Worm (Caenorhabditis elegans): ENCODE data around the gene C01B10.6.
A peak's percentile ranks its signal among the peaks of the same experiment; 100 is the strongest.
"Not testable (repeated sequence)": the region's sequence is repeated elsewhere in the genome, so short reads cannot be mapped to it uniquely, and the experiment has no call there.

C01B10.6 gene

DNA sequence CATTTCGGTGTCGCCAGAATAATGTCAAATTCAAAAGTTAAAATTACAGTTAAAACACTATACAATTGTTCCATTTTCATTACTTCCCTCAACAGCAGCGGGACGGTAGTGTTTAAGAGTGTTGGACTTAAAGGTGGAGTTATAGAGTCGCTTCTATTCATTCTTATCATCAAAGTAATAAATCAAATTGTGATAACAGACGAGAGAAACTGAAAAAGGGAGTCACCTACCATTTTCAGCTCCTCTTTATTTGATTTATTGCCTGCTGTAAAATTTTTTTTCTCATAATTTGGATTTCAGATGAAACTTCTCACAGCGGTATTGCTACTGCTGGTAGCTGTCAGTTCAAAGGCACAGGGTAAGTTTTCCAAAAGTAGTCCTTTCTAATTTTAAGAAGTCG, at the start of gene C01B10.6:
TSS of gene C01B10.6 (plus strand) at position 301 of the 400 bp plus-strand sequence.
- TF ChIP-seq nhr-237 (tag; optimal IDR thresholded peaks at IDR 0.05) (no peak), ceh-9 (tag; optimal IDR thresholded peaks at IDR 0.05) (no peak), elt-2 (tag; optimal IDR thresholded peaks at IDR 0.05) (peak; percentile 38), egl-5 (tag; optimal IDR thresholded peaks at IDR 0.05) (no peak), mdl-1 (tag; optimal IDR thresholded peaks at IDR 0.05) (no peak), mml-1 (tag; optimal IDR thresholded peaks at IDR 0.05) (no peak)

DNA sequence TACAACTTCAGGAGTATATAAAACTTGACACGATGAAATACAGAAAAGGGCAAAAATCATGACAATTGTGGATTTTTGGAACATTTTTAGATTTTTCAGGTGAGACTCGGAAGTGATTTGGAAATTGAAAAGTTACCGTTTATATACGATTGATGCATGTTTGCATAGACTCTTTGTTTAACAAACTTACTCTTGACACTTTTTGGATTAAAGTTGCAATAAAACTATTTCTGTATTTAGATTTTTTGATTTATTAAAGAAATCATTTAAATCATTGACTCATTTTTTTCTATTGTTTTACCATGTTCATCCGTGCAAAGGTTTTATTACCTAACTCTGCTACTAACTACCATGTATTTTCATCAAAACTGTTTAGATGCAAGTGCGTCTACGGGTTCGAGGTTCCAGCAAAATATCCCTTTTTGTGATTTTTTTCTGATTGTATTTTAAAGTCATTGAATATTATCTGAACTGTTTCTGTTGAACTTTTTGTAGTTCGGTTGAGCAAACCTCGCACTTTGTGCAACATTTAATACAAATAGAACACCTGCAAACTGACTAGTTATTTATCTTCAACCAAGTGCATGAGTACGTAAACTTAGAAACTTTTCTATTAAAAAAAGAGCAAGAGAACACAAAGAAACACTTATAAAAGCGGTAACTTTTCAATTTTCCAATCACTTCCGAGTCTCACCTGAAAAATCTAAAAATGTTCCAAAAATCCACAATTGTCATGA, 48.8 kb upstream of the C01B10.6 start, which contains the start of the genes nspb-1 and nspb-2:
TSS of gene nspb-1 (minus strand) at position 101 of the 737 bp plus-strand sequence.
TSS of gene nspb-2 (plus strand) at position 687 of the 737 bp plus-strand sequence.
- TF ChIP-seq eor-1, nhr-12, fos-1 (tag; optimal IDR thresholded peaks at IDR 0.05): not testable (repeated sequence)

DNA sequence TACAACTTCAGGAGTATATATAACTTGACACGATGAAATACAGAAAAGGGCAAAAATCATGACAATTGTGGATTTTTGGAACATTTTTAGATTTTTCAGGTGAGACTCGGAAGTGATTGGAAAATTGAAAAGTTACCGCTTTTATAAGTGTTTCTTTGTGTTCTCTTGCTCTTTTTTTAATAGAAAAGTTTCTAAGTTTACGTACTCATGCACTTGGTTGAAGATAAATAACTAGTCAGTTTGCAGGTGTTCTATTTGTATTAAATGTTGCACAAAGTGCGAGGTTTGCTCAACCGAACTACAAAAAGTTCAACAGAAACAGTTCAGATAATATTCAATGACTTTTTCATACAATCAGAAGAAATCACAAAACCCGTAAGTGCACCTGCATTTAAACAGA, 45.1 kb upstream of the C01B10.6 start, which contains the start of gene nspb-3:
TSS of gene nspb-3 (minus strand) at position 101 of the 400 bp plus-strand sequence.
- TF ChIP-seq nhr-67, nhr-237, egl-27 (tag; optimal IDR thresholded peaks at IDR 0.05): not testable (repeated sequence)

DNA sequence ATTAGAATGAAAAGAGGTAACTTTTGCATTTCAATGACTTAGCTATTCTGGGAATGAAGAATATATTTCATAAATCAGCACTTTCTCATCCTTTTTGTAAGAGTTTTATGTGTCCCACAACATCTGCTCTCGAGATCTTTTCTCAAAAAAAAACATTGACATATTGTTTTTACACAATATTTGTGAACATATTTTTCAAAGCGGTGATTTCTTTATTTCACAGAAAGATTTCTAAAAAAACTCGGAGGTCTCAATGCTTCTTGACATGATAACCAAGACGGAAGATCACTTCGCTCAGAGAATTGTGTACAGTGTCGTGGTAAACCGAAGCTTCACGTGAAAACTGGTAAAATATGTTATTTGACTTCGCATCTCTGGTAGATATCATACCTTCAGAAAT, 44.1 kb upstream of the C01B10.6 start, which contains the start of gene F38A5.22:
TSS of gene F38A5.22 (minus strand) at position 29 of the 400 bp plus-strand sequence.
- TF ChIP-seq mdl-1 (tag; optimal IDR thresholded peaks at IDR 0.05) (no peak), eor-1 (tag; optimal IDR thresholded peaks at IDR 0.05) (no peak), fkh-2 (tag; optimal IDR thresholded peaks at IDR 0.05) (no peak), lin-15B (tag; optimal IDR thresholded peaks at IDR 0.05) (no peak), ztf-4 (tag; optimal IDR thresholded peaks at IDR 0.05) (no peak), mml-1 (tag; optimal IDR thresholded peaks at IDR 0.05) (no peak), nhr-28 (tag; optimal IDR thresholded peaks at IDR 0.05) (no peak), snpc-4 (tag; optimal IDR thresholded peaks at IDR 0.05) (no peak), elt-2 (tag; optimal IDR thresholded peaks at IDR 0.05) (no peak), nhr-12 (tag; optimal IDR thresholded peaks at IDR 0.05) (no peak), hmg-11 (tag; optimal IDR thresholded peaks at IDR 0.05) (no peak), nhr-77 (tag; optimal IDR thresholded peaks at IDR 0.05) (no peak), ceh-9 (tag; optimal IDR thresholded peaks at IDR 0.05) (no peak)

DNA sequence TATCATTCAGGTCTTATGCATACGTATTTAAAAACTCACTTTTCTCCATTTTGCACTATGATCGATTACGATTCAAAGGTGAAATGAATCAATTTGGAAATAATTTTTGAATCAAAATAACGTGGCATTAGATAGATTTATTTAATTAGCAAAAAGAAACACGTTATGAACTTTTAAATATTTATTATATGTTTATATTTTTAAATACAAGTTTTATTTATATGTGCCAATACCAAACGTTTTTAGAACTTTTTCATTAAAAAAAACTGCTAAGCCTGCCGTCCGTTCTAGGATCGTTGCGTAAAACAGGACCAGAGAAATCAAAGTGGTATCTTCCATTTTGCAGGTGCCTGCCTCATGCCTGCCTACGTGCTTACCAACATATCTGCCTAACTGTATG, 42.7 kb upstream of the C01B10.6 start, which contains the start of gene F38A5.6:
TSS of gene F38A5.6 (minus strand) at position 101 of the 400 bp plus-strand sequence.
- TF ChIP-seq ZK546.5 (tag; optimal IDR thresholded peaks at IDR 0.05) (no peak), mdl-1 (tag; optimal IDR thresholded peaks at IDR 0.05) (no peak), elt-2 (tag; optimal IDR thresholded peaks at IDR 0.05) (no peak), egl-27 (tag; optimal IDR thresholded peaks at IDR 0.05) (no peak), elt-1 (tag; optimal IDR thresholded peaks at IDR 0.05) (no peak), tbx-2 (tag; optimal IDR thresholded peaks at IDR 0.05) (no peak), ceh-9 (tag; optimal IDR thresholded peaks at IDR 0.05) (no peak), pqm-1 (tag; optimal IDR thresholded peaks at IDR 0.05) (no peak), nhr-11 (tag; optimal IDR thresholded peaks at IDR 0.05) (no peak), mml-1 (tag; optimal IDR thresholded peaks at IDR 0.05) (no peak), nhr-237 (tag; optimal IDR thresholded peaks at IDR 0.05) (no peak), ztf-4 (tag; optimal IDR thresholded peaks at IDR 0.05) (no peak)

DNA sequence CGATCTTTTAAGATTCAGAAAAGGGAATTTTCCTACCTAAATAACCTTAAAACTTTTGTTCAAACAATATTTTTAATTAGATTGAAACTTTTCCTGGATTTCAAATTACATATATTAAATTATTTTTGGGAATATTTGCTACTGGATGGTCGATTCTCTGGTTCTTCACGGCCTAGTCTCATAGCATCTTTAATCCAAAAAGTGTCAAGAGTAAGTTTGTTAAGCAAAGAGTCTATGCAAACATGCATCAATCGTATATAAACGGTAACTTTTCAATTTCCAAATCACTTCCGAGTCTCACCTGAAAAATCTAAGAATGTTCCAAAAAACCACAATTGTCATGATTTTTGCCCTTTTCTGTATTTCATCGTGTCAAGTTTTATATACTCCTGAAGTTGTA, 42.1 kb upstream of the C01B10.6 start, which contains the start of gene nspb-4:
TSS of gene nspb-4 (plus strand) at position 301 of the 400 bp plus-strand sequence.
- TF ChIP-seq nhr-11, ZK546.5, ceh-82 (tag; optimal IDR thresholded peaks at IDR 0.05): not testable (repeated sequence)

DNA sequence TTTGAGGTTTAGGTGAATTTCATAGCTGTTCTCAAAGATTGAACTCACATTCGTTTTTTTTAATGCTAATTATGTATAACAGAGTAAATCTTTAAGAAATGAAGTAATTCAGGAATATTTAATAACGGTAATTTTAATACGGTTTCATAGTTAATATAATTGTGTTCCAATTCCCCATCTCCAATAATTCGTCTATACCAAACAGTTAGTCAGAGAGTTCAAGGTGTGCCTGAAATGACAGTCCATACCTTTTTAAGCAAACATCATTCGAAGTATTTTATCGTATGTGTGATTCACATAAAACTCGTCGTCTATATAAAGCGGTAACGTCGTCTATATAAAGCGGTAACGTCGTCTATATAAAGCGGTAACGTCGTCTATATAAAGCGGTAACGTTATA, 41.2 kb upstream of the C01B10.6 start, which contains the start of gene nspb-5:
TSS of gene nspb-5 (plus strand) at position 301 of the 400 bp plus-strand sequence.
- TF ChIP-seq nhr-25, zag-1, lin-15B (tag; optimal IDR thresholded peaks at IDR 0.05): not testable (repeated sequence)

All from whole organism, L3 larva.